Worm (Caenorhabditis elegans): ENCODE results near the gene srh-215.

srh-215 gene

DNA sequence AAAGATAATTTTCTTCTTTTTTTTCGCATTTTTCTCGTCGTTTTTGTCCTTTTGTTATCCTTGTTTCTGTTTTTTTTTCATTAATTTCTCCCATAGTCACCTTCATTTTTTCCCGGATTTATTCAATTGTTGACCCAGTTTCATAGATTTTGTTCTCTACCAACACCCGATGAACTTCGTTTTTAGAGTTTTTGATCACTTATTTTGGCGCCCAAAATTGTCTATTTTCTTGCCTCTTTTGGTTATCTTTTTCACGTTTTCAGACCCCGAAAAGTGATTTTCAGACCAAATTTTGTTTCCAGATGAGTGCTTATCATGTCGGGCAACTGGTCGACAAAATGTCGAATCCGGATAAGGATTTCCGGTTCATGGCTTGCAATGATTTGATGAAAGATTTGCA, 29.2 kb downstream of the srh-215 start, which contains the start of gene cand-1:
cand-1 (plus strand) TSS at position 301 of the 400 bp plus-strand sequence.
- TF ChIP-seq nhr-10 (tag; optimal IDR thresholded peaks at IDR 0.05) (no peak), aly-2 (tag; optimal IDR thresholded peaks at IDR 0.05) (no peak), zag-1 (tag; optimal IDR thresholded peaks at IDR 0.05) (no peak), blmp-1 (tag; optimal IDR thresholded peaks at IDR 0.05; ENCODE audit: insufficient read depth) (no peak), ztf-1 (GFP tag; conservative IDR thresholded peaks at IDR 0.05) (no peak), mbf-1 (tag; optimal IDR thresholded peaks at IDR 0.05) (no peak), lin-11 (tag; optimal IDR thresholded peaks at IDR 0.05) (no peak), crh-2 (tag; optimal IDR thresholded peaks at IDR 0.05) (no peak), F13H6.1 (tag; optimal IDR thresholded peaks at IDR 0.05) (no peak), nhr-6 (tag; optimal IDR thresholded peaks at IDR 0.05) (no peak), ztf-4 (tag; optimal IDR thresholded peaks at IDR 0.05) (no peak), ceh-16 (tag; optimal IDR thresholded peaks at IDR 0.05) (no peak)

DNA sequence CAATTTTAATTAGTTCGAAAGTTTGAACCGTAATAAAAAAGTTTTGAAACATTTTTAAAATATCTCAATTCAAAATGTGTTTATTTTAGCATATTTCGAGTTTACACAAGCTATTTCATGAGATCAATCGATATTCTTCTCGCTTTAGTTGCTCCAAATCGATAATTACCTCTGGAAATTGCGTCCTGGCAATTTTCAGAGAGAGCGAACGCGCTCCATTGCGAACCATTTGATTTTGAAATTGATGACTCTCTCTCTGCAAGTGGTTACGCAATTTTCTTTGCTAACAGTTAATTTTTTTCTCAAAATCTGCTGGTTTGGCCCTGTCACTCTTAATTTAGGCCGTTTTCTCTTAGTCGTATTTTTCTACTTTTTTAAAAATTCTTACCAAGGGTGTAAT, 31.3 kb downstream of the srh-215 start:
- TF ChIP-seq ztf-4 (tag; optimal IDR thresholded peaks at IDR 0.05) (no peak), unc-55 (GFP tag; optimal IDR thresholded peaks at IDR 0.05) (peak; percentile 30)

DNA sequence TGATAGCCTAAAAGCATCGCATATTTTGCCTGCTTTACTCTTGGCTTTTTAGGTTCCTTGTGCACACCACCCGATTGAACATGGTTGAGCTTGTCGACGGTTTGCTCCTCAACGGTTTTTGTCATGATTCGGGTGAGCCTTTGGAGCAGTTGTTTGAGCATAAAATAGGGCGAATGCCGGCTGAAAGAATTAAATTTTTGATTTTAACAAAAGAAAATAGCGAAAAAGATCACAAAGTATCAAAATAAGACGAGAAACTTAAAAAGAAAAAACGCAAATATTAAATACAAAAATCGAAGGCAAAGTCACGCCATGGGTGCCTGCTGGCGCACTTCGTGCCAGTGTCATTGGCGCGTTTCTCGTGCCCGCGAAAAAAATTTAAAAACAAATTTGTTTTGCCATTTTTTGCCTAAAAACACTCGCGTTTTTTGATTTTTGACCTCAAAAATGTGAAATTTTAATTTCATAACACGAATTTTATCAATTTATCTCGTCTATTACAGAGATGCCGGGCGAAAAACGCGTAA, 36.9 kb downstream of the srh-215 start, which contains the start of the genes ctps-1 and pus-1:
ctps-1 (plus strand) TSS at position 51 of the 527 bp plus-strand sequence.
pus-1 (minus strand) TSS at position 125 of the 527 bp plus-strand sequence.
- TF ChIP-seq lin-13 (GFP tag; optimal IDR thresholded peaks at IDR 0.05) (peak; percentile 61), ztf-11 (tag; optimal IDR thresholded peaks at IDR 0.05) (no peak), lin-11 (tag; optimal IDR thresholded peaks at IDR 0.05) (peak; percentile 76), blmp-1 (tag; optimal IDR thresholded peaks at IDR 0.05; ENCODE audit: insufficient read depth) (no peak), mab-5 (tag; optimal IDR thresholded peaks at IDR 0.05) (peak; percentile 28), sma-9 (GFP tag; optimal IDR thresholded peaks at IDR 0.05) (no peak), sma-9 (tag; optimal IDR thresholded peaks at IDR 0.05) (no peak), ceh-82 (tag; optimal IDR thresholded peaks at IDR 0.05) (no peak), unc-55 (GFP tag; optimal IDR thresholded peaks at IDR 0.05) (peak; percentile 70), snpc-4 (tag; optimal IDR thresholded peaks at IDR 0.05) (peak; percentile 76), ztf-4 (tag; optimal IDR thresholded peaks at IDR 0.05) (no peak), crh-2 (tag; optimal IDR thresholded peaks at IDR 0.05) (peak; percentile 66), nhr-237 (tag; optimal IDR thresholded peaks at IDR 0.05) (no peak), sma-3 (GFP tag; optimal IDR thresholded peaks at IDR 0.05) (peak; percentile 42), nhr-23 (tag; optimal IDR thresholded peaks at IDR 0.05) (no peak), Y55F3AM.14 (GFP tag; optimal IDR thresholded peaks at IDR 0.05) (no peak), gmeb-1 (tag; optimal IDR thresholded peaks at IDR 0.05) (peak; percentile 81), nhr-21 (tag; optimal IDR thresholded peaks at IDR 0.05) (peak; percentile 32), nhr-6 (tag; optimal IDR thresholded peaks at IDR 0.05) (no peak), F13H6.1 (tag; optimal IDR thresholded peaks at IDR 0.05) (peak; percentile 46), ztf-1 (GFP tag; conservative IDR thresholded peaks at IDR 0.05) (no peak), mbf-1 (tag; optimal IDR thresholded peaks at IDR 0.05) (no peak), sem-4 (tag; optimal IDR thresholded peaks at IDR 0.05) (no peak), nhr-10 (tag; optimal IDR thresholded peaks at IDR 0.05) (no peak), egl-27 (tag; optimal IDR thresholded peaks at IDR 0.05) (peak; percentile 12), unc-39 (tag; optimal IDR thresholded peaks at IDR 0.05) (no peak), nhr-77 (tag; optimal IDR thresholded peaks at IDR 0.05) (no peak), nhr-25 (tag; optimal IDR thresholded peaks at IDR 0.05) (peak; percentile 40), C34F6.9 (tag; optimal IDR thresholded peaks at IDR 0.05) (peak; percentile 77), peb-1 (tag; optimal IDR thresholded peaks at IDR 0.05) (no peak), nhr-129 (tag; optimal IDR thresholded peaks at IDR 0.05) (peak; percentile 27), nhr-12 (tag; optimal IDR thresholded peaks at IDR 0.05) (no peak), elt-3 (tag; optimal IDR thresholded peaks at IDR 0.05) (no peak), fos-1 (tag; optimal IDR thresholded peaks at IDR 0.05) (no peak), ceh-16 (tag; optimal IDR thresholded peaks at IDR 0.05) (peak; percentile 22), lsy-2 (tag; optimal IDR thresholded peaks at IDR 0.05) (peak; percentile 76 to 80), unc-62 (GFP tag; optimal IDR thresholded peaks at IDR 0.05) (no peak), alr-1 (tag; optimal IDR thresholded peaks at IDR 0.05) (no peak), skn-1 (tag; optimal IDR thresholded peaks at IDR 0.05) (no peak), elt-1 (tag; optimal IDR thresholded peaks at IDR 0.05) (no peak), nhr-11 (tag; optimal IDR thresholded peaks at IDR 0.05) (no peak), aly-2 (tag; optimal IDR thresholded peaks at IDR 0.05) (no peak), R02D3.7 (tag; optimal IDR thresholded peaks at IDR 0.05) (peak; percentile 7), zag-1 (tag; optimal IDR thresholded peaks at IDR 0.05) (no peak), ZK546.5 (tag; optimal IDR thresholded peaks at IDR 0.05) (no peak), lin-39 (tag; optimal IDR thresholded peaks at IDR 0.05) (no peak)

Measured in whole organism, L2 larva.